Fruit fly (Drosophila melanogaster) whole organism, prepupa: Measurements from ENCODE around the gene ocn.

Experiments used
- Blimp-1 ChIP-seq: fragments of 200-800 bp; sonication (Bioruptor generic); optimal IDR thresholded peaks from 3 replicates; lab custom pipeline; 2017; ENCODE audit warnings: missing biosample characterization, missing genetic modification characterization, mild to moderate bottlenecking, moderate library complexity, missing genetic modification reagents
- CG10669 ChIP-seq: fragments of 200-800 bp; sonication (Bioruptor generic); optimal IDR thresholded peaks from 3 replicates; lab custom pipeline; 2018; ENCODE audit warnings: missing biosample characterization, mild to moderate bottlenecking, missing genetic modification characterization, moderate library complexity
- CG11294 ChIP-seq: fragments of 200-800 bp; sonication (Bioruptor generic); IDR thresholded peaks from 2 replicates; pipeline ENCODE4 v1.3.6; 2022; ENCODE audit warnings: missing biosample characterization, missing genetic modification characterization
- CG11762 ChIP-seq: fragments of 200-800 bp; sonication (Bioruptor generic); optimal IDR thresholded peaks from 3 replicates; lab custom pipeline; 2016; ENCODE audit warnings: missing biosample characterization, missing genetic modification characterization; ENCODE audit not compliant: insufficient read depth
- CG11902 ChIP-seq: fragments of 200-800 bp; sonication (Bioruptor generic); optimal IDR thresholded peaks from 3 replicates; lab custom pipeline; 2016; ENCODE audit warnings: missing biosample characterization, missing genetic modification characterization
- CG16779 ChIP-seq: fragments of 200-800 bp; sonication (Bioruptor generic); optimal IDR thresholded peaks from 3 replicates; lab custom pipeline; 2017; ENCODE audit warnings: missing biosample characterization, mild to moderate bottlenecking, missing genetic modification characterization
- CG3919 ChIP-seq: fragments of 200-800 bp; sonication (Bioruptor generic); optimal IDR thresholded peaks from 3 replicates; lab custom pipeline; 2016; ENCODE audit warnings: missing biosample characterization, missing genetic modification characterization
- CG6163 ChIP-seq: fragments of 200-800 bp; sonication (Bioruptor generic); IDR thresholded peaks from 3 replicates; pipeline ENCODE4 v1.3.6; 2022; ENCODE audit warnings: missing biosample characterization, missing genetic modification characterization
- CG6276 ChIP-seq: fragments of 200-800 bp; sonication (Bioruptor generic); optimal IDR thresholded peaks from 2 replicates; lab custom pipeline; 2017; ENCODE audit warnings: missing biosample characterization, mild to moderate bottlenecking, missing genetic modification characterization
- CG6808 ChIP-seq: fragments of 200-800 bp; sonication (Bioruptor generic); optimal IDR thresholded peaks from 3 replicates; lab custom pipeline; 2017; ENCODE audit warnings: missing biosample characterization, missing genetic modification characterization, mild to moderate bottlenecking, moderate library complexity, missing genetic modification reagents
- CG6854 ChIP-seq: fragments of 200-800 bp; sonication (Bioruptor generic); optimal IDR thresholded peaks from 2 replicates; lab custom pipeline; 2017; ENCODE audit warnings: missing biosample characterization, mild to moderate bottlenecking, missing genetic modification characterization
- CG7368 ChIP-seq: fragments of 200-800 bp; sonication (Bioruptor generic); optimal IDR thresholded peaks from 3 replicates; lab custom pipeline; 2016; ENCODE audit warnings: missing biosample characterization, missing genetic modification characterization
- CG8119 ChIP-seq: fragments of 200-800 bp; sonication (Bioruptor generic); IDR thresholded peaks from 3 replicates; pipeline ENCODE4 v1.3.6; 2022; ENCODE audit warnings: missing biosample characterization, missing genetic modification characterization
- CG8632 ChIP-seq: fragments of 200-800 bp; sonication (Bioruptor generic); optimal IDR thresholded peaks from 3 replicates; lab custom pipeline; 2016; ENCODE audit warnings: missing biosample characterization, missing genetic modification characterization
- CG9139 ChIP-seq: fragments of 200-800 bp; sonication (Bioruptor generic); optimal IDR thresholded peaks from 3 replicates; lab custom pipeline; 2017; ENCODE audit warnings: missing biosample characterization, mild to moderate bottlenecking, missing genetic modification characterization
- Eip78C ChIP-seq: fragments of 200-800 bp; sonication (Bioruptor generic); peaks from one replicate; lab custom pipeline; 2016; ENCODE audit warnings: missing biosample characterization, missing genetic modification characterization
- Eip93F ChIP-seq: fragments of 200-800 bp; sonication (Bioruptor generic); optimal IDR thresholded peaks from 2 replicates; lab custom pipeline; 2016; ENCODE audit warnings: missing biosample characterization, mild to moderate bottlenecking, missing genetic modification characterization
- Ets21C ChIP-seq: fragments of 200-800 bp; sonication (Bioruptor generic); optimal IDR thresholded peaks from 3 replicates; lab custom pipeline; 2016; ENCODE audit warnings: missing biosample characterization, missing genetic modification characterization
- Hr38 ChIP-seq: sonication (Bioruptor generic); optimal IDR thresholded peaks from 2 replicates; lab custom pipeline; 2016; ENCODE audit warnings: missing biosample characterization, missing genetic modification characterization
- Hr4 ChIP-seq: fragments of 200-800 bp; sonication (Bioruptor generic); optimal IDR thresholded peaks from 3 replicates; lab custom pipeline; 2016; ENCODE audit warnings: missing biosample characterization, missing genetic modification characterization
- Lpt ChIP-seq: fragments of 200-800 bp; sonication (Bioruptor generic); optimal IDR thresholded peaks from 3 replicates; lab custom pipeline; 2016; ENCODE audit warnings: missing biosample characterization, missing genetic modification characterization
- Met ChIP-seq: fragments of 200-800 bp; sonication (Bioruptor generic); optimal IDR thresholded peaks from 3 replicates; lab custom pipeline; 2016; ENCODE audit warnings: missing biosample characterization, missing genetic modification characterization
- OdsH ChIP-seq: fragments of 200-800 bp; sonication (Bioruptor generic); optimal IDR thresholded peaks from 3 replicates; lab custom pipeline; 2016; ENCODE audit warnings: missing biosample characterization, missing genetic modification characterization
- Smox ChIP-seq: fragments of 200-800 bp; sonication (Bioruptor generic); optimal IDR thresholded peaks from 3 replicates; lab custom pipeline; 2016; ENCODE audit warnings: missing biosample characterization, missing genetic modification characterization
- Sox14 ChIP-seq: fragments of 200-800 bp; sonication (Bioruptor generic); optimal IDR thresholded peaks from 3 replicates; lab custom pipeline; 2016; ENCODE audit warnings: missing biosample characterization, missing genetic modification characterization
- achi ChIP-seq: fragments of 200-800 bp; sonication (Bioruptor generic); optimal IDR thresholded peaks from 3 replicates; lab custom pipeline; 2016; ENCODE audit warnings: missing biosample characterization, missing genetic modification characterization
- cyc ChIP-seq: fragments of 200-800 bp; sonication (Bioruptor generic); optimal IDR thresholded peaks from 3 replicates; lab custom pipeline; 2016; ENCODE audit warnings: missing biosample characterization, missing genetic modification characterization
- fd59A ChIP-seq: fragments of 200-800 bp; sonication (Bioruptor generic); optimal IDR thresholded peaks from 2 replicates; lab custom pipeline; 2017; ENCODE audit warnings: missing biosample characterization, mild to moderate bottlenecking, missing genetic modification characterization, missing genetic modification reagents
- fd85E ChIP-seq: fragments of 200-800 bp; sonication (Bioruptor generic); optimal IDR thresholded peaks from 3 replicates; lab custom pipeline; 2016; ENCODE audit warnings: missing biosample characterization, missing genetic modification characterization
- fkh ChIP-seq: fragments of 200-800 bp; sonication (Bioruptor generic); optimal IDR thresholded peaks from 3 replicates; lab custom pipeline; 2017; ENCODE audit warnings: missing biosample characterization, mild to moderate bottlenecking, missing genetic modification characterization, moderate library complexity
- lz ChIP-seq: fragments of 200-800 bp; sonication (Bioruptor generic); optimal IDR thresholded peaks from 3 replicates; lab custom pipeline; 2016; ENCODE audit warnings: missing biosample characterization, missing genetic modification characterization
- salr ChIP-seq, 2 experiments: fragments of 200-800 bp; sonication (Bioruptor generic); optimal IDR thresholded peaks; 3 replicates each; lab custom pipeline; 2016 to 2018; ENCODE audit warnings: missing biosample characterization in 2 of 2, missing genetic modification characterization in 2 of 2, mild to moderate bottlenecking in 1 of 2
- spab ChIP-seq: fragments of 200-800 bp; sonication (Bioruptor generic); optimal IDR thresholded peaks from 2 replicates; lab custom pipeline; 2017; ENCODE audit warnings: missing biosample characterization, mild to moderate bottlenecking, missing genetic modification characterization, missing genetic modification reagents
- svp ChIP-seq: fragments of 200-800 bp; sonication (Bioruptor generic); peaks from one replicate; lab custom pipeline; 2016; ENCODE audit warnings: missing biosample characterization, missing genetic modification characterization
- vri ChIP-seq: fragments of 200-800 bp; sonication (Bioruptor generic); optimal IDR thresholded peaks from 3 replicates; lab custom pipeline; 2016; ENCODE audit warnings: missing biosample characterization, mild to moderate bottlenecking, missing genetic modification characterization

Gene ocn

dm6 chr3R:30071827-30072226, 34.3 kb upstream of the ocn start (continued):
- TF ChIP-seq Sox14 (GFP tag; lab: Kevin White, UChicago), result peak; percentile 7
- TF ChIP-seq CG7368 (GFP tag; lab: Kevin White, UChicago), result peak; percentile 23
- TF ChIP-seq fd59A (GFP tag; lab: Kevin White, UChicago), result no peak
- TF ChIP-seq cyc, result peak; percentile 40
- TF ChIP-seq Ets21C (GFP tag; lab: Kevin White, UChicago), result peak; percentile 42
- TF ChIP-seq Hr4 (GFP tag; lab: Kevin White, UChicago), result peak; percentile 37
- no peak for TF ChIP-seq Hr38 (GFP tag; lab: Kevin White, UChicago)
- TF ChIP-seq CG6854 (GFP tag; lab: Kevin White, UChicago), result no peak
- TF ChIP-seq CG6808 (GFP tag; lab: Kevin White, UChicago), result no peak
- no peak for TF ChIP-seq CG11762
- TF ChIP-seq CG8119 (GFP tag; lab: Robert Waterston, UW), result peak; percentile 42; the same call in 2 of the 3 replicates
- 0 out of 2 replicates have a peak, but pooled peaks have one; percentile 18 for TF ChIP-seq CG11294
- TF ChIP-seq fd85E (GFP tag; lab: Kevin White, UChicago), result no peak
- TF ChIP-seq CG6276 (GFP tag; lab: Kevin White, UChicago), result peak; percentile 35

- TF ChIP-seq CG9139 (no peak), fd85E (GFP tag; lab: Kevin White, UChicago) (no peak), CG10669 (GFP tag; lab: Kevin White, UChicago) (no peak), OdsH (GFP tag; lab: Kevin White, UChicago) (no peak), CG8632 (GFP tag; lab: Kevin White, UChicago) (no peak), Blimp-1 (GFP tag; lab: Kevin White, UChicago) (no peak), spab (no peak), lz (GFP tag; lab: Kevin White, UChicago) (no peak), CG6163 (GFP tag; lab: Robert Waterston, UW) (no peak), CG3919 (GFP tag; lab: Kevin White, UChicago) (no peak), Smox (GFP tag; lab: Kevin White, UChicago) (no peak)
Observed at dm6 chr3R:30070198-30070597, 32.7 kb upstream of the ocn start.

- TF ChIP-seq Lpt (GFP tag; lab: Kevin White, UChicago) (no peak), Eip93F (GFP tag; lab: Kevin White, UChicago) (no peak), OdsH (GFP tag; lab: Kevin White, UChicago) (no peak), Eip78C (GFP tag; lab: Kevin White, UChicago) (peak; percentile 25), fd85E (GFP tag; lab: Kevin White, UChicago) (no peak), lz (GFP tag; lab: Kevin White, UChicago) (no peak)
Observed at dm6 chr3R:30066004-30066403, 28.5 kb upstream of the ocn start.

dm6 chr3R:30063704-30064103, 26.2 kb upstream of the ocn start:
- TF ChIP-seq fkh (peak; percentile 65), Met (no peak), CG16779 (tag; lab: Kevin White, UChicago) (no peak), Eip78C (GFP tag; lab: Kevin White, UChicago) (peak; percentile 43), svp (GFP tag; lab: Kevin White, UChicago) (peak; percentile 45), CG8119 (GFP tag; lab: Robert Waterston, UW) (no peak)

- TF ChIP-seq CG11902, result peak; percentile 64
- TF ChIP-seq vri (GFP tag; lab: Kevin White, UChicago), result peak; percentile 99
- TF ChIP-seq spab, result no peak
- TF ChIP-seq achi (GFP tag; lab: Kevin White, UChicago), result no peak
- TF ChIP-seq Hr38 (GFP tag; lab: Kevin White, UChicago), result no peak
- peak; percentile 32 for TF ChIP-seq Eip78C (GFP tag; lab: Kevin White, UChicago)
- no peak for TF ChIP-seq svp (GFP tag; lab: Kevin White, UChicago)
- no peak for TF ChIP-seq salr (GFP tag; optimal IDR thresholded peaks at IDR 0.05; lab: Kevin White, UChicago)
- TF ChIP-seq, all 60 proteins: peak for 3
Observed at dm6 chr3R:30062543-30062942, 25.0 kb upstream of the ocn start.
